Worm (Caenorhabditis elegans) whole organism, L4/young adult: Measurements from ENCODE around the gene spdl-1.

Source experiments
- dao-5 ChIP-seq: sonication (generic microtip); optimal IDR thresholded peaks from 2 replicates; lab custom pipeline; 2016; ENCODE audit warnings: missing genotype, missing genetic modification characterization, moderate library complexity, missing compliant biosample characterization
- him-1 ChIP-seq: sonication (generic microtip); optimal IDR thresholded peaks from 2 replicates; lab custom pipeline; 2016; ENCODE audit warnings: missing genotype, missing genetic modification reagents, missing genetic modification characterization, missing compliant biosample characterization

DNA sequence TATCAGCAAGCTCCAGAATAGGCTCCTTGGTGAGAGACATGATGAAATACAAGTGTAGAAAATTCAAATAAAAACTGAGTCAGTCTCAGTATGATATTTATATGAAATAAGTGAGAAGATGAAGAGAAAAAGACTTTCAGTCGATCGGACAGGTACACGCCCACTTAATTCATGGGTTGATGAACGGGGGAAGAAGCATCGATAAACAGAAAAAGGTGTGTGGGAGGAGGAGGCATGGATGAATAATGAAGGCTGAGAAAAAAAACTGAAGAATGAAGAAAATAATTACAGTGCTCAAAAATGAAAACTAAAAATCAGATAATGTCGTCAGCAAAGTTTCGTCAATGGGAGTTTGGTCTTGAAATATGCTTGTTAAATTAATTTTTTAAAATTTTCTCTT lies 27.9 kb upstream of the spdl-1 start, which contains the start of gene trx-1:
- TF ChIP-seq dao-5 (tag; lab: Kevin White, UChicago) (no peak), him-1 (tag; lab: Kevin White, UChicago) (no peak)
